Fruit fly (Drosophila melanogaster): ENCODE measurements around the gene CG34355.

The CG34355 gene

DNA sequence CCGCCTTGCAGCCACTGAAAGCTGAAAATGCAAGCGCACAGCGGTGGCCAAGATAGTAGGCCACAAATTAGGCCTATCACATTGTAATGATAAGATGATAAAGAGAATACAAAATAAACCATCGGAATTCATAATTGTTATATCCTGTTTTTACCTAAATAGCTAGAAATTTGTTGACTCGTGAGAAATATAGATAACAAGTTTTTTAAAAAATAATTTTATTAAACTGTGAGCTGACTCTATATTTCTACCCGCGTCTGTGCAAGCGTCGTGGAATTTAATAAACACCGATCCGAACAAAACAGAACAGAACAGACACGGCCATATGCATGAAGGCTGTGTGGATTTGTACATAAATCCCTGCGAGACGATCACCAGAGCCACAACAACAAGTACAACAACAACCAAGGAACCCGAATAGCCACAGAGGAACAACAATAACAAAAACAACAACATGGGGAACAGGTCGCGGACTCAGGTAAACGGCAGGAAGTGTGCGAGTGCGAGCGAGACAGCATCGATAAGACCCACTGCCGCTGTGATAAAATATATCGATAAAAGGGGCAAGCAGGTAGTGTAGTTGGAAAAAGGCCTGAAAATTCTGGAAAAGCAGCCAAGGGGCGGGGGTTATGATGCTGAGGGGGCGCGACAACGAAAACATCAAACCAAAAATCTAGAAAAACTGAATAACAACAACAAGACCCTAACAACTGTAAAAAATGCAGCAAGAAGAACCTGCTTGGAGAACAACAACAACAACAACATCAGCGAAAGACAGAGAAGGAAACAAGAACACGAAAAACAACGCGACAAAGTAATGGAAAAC lies 82.8 kb downstream of the CG34355 start (continued):
- no peak for TF ChIP-seq CG34376 (GFP tag; optimal IDR thresholded peaks at IDR 0.05)
- peak; percentile 87 for TF ChIP-seq tap (tag; optimal IDR thresholded peaks at IDR 0.05)
- peak; percentile 96 for TF ChIP-seq CG18262 (tag; optimal IDR thresholded peaks at IDR 0.05)
- peak; percentile 76 for TF ChIP-seq CG5180 (GFP tag; optimal IDR thresholded peaks at IDR 0.05)
- TF ChIP-seq Nf-YC (tag; optimal IDR thresholded peaks at IDR 0.05): peak; percentile 55
- no peak for TF ChIP-seq D (optimal IDR thresholded peaks at IDR 0.05)
- peak; percentile 93 for TF ChIP-seq D (GFP tag; optimal IDR thresholded peaks at IDR 0.05)
- TF ChIP-seq gce (GFP tag; IDR thresholded peaks at IDR 0.05): peak; percentile 77; the same call in 2 of the 3 replicates
- peak; percentile 100 for TF ChIP-seq CG4360 (GFP tag; IDR thresholded peaks at IDR 0.05)
- TF ChIP-seq kah (GFP tag; optimal IDR thresholded peaks at IDR 0.05): peak; percentile 60
- TF ChIP-seq gfzf (GFP tag; optimal IDR thresholded peaks at IDR 0.05): no peak
- TF ChIP-seq E2f1 (GFP tag; IDR thresholded peaks at IDR 0.05): peak; percentile 82
- no peak for TF ChIP-seq hb (GFP tag; IDR thresholded peaks at IDR 0.05; ENCODE audit: partially characterized antibody)
- TF ChIP-seq Sin3A (optimal IDR thresholded peaks at IDR 0.05): no peak
- no peak for TF ChIP-seq BEAF-32 (GFP tag; optimal IDR thresholded peaks at IDR 0.05)
- TF ChIP-seq Side (GFP tag; optimal IDR thresholded peaks at IDR 0.05): peak; percentile 80
- TF ChIP-seq CG18011 (GFP tag; optimal IDR thresholded peaks at IDR 0.05): peak; percentile 13
- no peak for TF ChIP-seq Dp (GFP tag; optimal IDR thresholded peaks at IDR 0.05)
- TF ChIP-seq otp (GFP tag; IDR thresholded peaks at IDR 0.05): peak; percentile 84; the same call in 2 of the 3 replicates
- peak; percentile 65 for TF ChIP-seq Antp (GFP tag; optimal IDR thresholded peaks at IDR 0.05)
- TF ChIP-seq CG17385 (GFP tag; optimal IDR thresholded peaks at IDR 0.05): peak; percentile 83
- TF ChIP-seq CG2202 (tag; optimal IDR thresholded peaks at IDR 0.05): peak; percentile 90
- no peak for TF ChIP-seq schlank (tag; optimal IDR thresholded peaks at IDR 0.05)
- TF ChIP-seq ssp (GFP tag; IDR thresholded peaks at IDR 0.05): peak; percentile 71
- TF ChIP-seq Hsf (GFP tag; optimal IDR thresholded peaks at IDR 0.05): peak; percentile 84
- peak; percentile 76 for TF ChIP-seq CG16863 (GFP tag; optimal IDR thresholded peaks at IDR 0.05)
- no peak for TF ChIP-seq Kr (GFP tag; optimal IDR thresholded peaks at IDR 0.05)
- peak; percentile 5 for TF ChIP-seq CG3163 (GFP tag; optimal IDR thresholded peaks at IDR 0.05)
- no peak for TF ChIP-seq CkIIα-i1 (GFP tag; IDR thresholded peaks at IDR 0.05)
- peak; percentile 89 for TF ChIP-seq CG2678 (tag; optimal IDR thresholded peaks at IDR 0.05)
- no peak for TF ChIP-seq Poxn (GFP tag; IDR thresholded peaks at IDR 0.05)
- peak; percentile 67 for TF ChIP-seq Fer3 (tag; optimal IDR thresholded peaks at IDR 0.05)
- TF ChIP-seq sna (GFP tag; IDR thresholded peaks at IDR 0.05; ENCODE audit: partially characterized antibody): no peak
- no peak for TF ChIP-seq unc-4 (GFP tag; IDR thresholded peaks at IDR 0.05; ENCODE audit: partially characterized antibody)
- TF ChIP-seq Ptx1 (GFP tag; IDR thresholded peaks at IDR 0.05): peak; percentile 83
- no peak for TF ChIP-seq Bgb (GFP tag; IDR thresholded peaks at IDR 0.05; ENCODE audit: partially characterized antibody)
- TF ChIP-seq Bdp1 (GFP tag; optimal IDR thresholded peaks at IDR 0.05): peak; percentile 68
- TF ChIP-seq CG13424 (tag; optimal IDR thresholded peaks at IDR 0.05): peak; percentile 89
- peak; percentile 70 for TF ChIP-seq CG12659 (GFP tag; optimal IDR thresholded peaks at IDR 0.05)
- TF ChIP-seq CG14710 (tag; optimal IDR thresholded peaks at IDR 0.05): peak; percentile 95
- peak; percentile 53 for TF ChIP-seq dm (GFP tag; optimal IDR thresholded peaks at IDR 0.05)
- peak; percentile 76 for TF ChIP-seq CG1603 (tag; optimal IDR thresholded peaks at IDR 0.05)
- TF ChIP-seq lab (GFP tag; optimal IDR thresholded peaks at IDR 0.05): peak; percentile 74
- TF ChIP-seq fd102C (GFP tag; optimal IDR thresholded peaks at IDR 0.05): peak; percentile 75
- TF ChIP-seq CG11504 (tag; optimal IDR thresholded peaks at IDR 0.05): peak; percentile 89
- TF ChIP-seq CG14860 (GFP tag; IDR thresholded peaks at IDR 0.05; ENCODE audit: partially characterized antibody): no peak
- peak; percentile 74 for TF ChIP-seq CG14441 (GFP tag; IDR thresholded peaks at IDR 0.05)
- peak; percentile 62 for TF ChIP-seq CG1647 (GFP tag; optimal IDR thresholded peaks at IDR 0.05)

Measured in whole organism, embryonic.